Worm (Caenorhabditis elegans) whole organism, L4 larva: ENCODE results near the gene bli-6.

Source experiments
- D1046.2 ChIP-seq: fragments of 200-800 bp; sonication (Bioruptor generic); IDR thresholded peaks from 2 replicates; pipeline ENCODE4 v1.3.6; 2022; ENCODE audit warnings: missing genetic modification characterization, missing compliant biosample characterization
- F49E8.2 ChIP-seq: sonication (generic microtip); optimal IDR thresholded peaks from 2 replicates; lab custom pipeline; 2016; ENCODE audit warnings: missing compliant biosample characterization, mild to moderate bottlenecking, missing genetic modification characterization, borderline replicate concordance
- Y48G9A.11 ChIP-seq: fragments of 200-800 bp; sonication (Bioruptor generic); IDR thresholded peaks from 2 replicates; pipeline ENCODE4 v1.3.6; 2022; ENCODE audit warnings: missing genetic modification reagents, missing genetic modification characterization, missing compliant biosample characterization
- Y5F2A.4 ChIP-seq: fragments of 200-800 bp; sonication (Bioruptor generic); optimal IDR thresholded peaks from 2 replicates; lab custom pipeline; 2018; ENCODE audit warnings: mild to moderate bottlenecking, missing genetic modification characterization, missing compliant biosample characterization
- aha-1 ChIP-seq: fragments of 150-350 bp; peaks from one replicate; lab custom pipeline; 2014; ENCODE audit warnings: missing biosample characterization, missing genetic modification characterization
- arid-1 ChIP-seq: fragments of 200-800 bp; sonication (Bioruptor generic); conservative IDR thresholded peaks from 2 replicates; pipeline ENCODE4 v1.3.6; 2022; ENCODE audit warnings: missing genetic modification reagents, missing genetic modification characterization, missing compliant biosample characterization
- ceh-28 ChIP-seq: fragments of 150-350 bp; optimal IDR thresholded peaks from 2 replicates; lab custom pipeline; 2014; ENCODE audit warnings: missing biosample characterization, missing genetic modification reagents, missing genetic modification characterization
- dmd-6 ChIP-seq: fragments of 200-800 bp; sonication (Bioruptor generic); IDR thresholded peaks from 2 replicates; pipeline ENCODE4 v1.3.6; 2022; ENCODE audit warnings: missing genetic modification reagents, missing genetic modification characterization, missing compliant biosample characterization
- dmd-8 ChIP-seq: fragments of 200-800 bp; sonication (Bioruptor generic); IDR thresholded peaks from 2 replicates; pipeline ENCODE4 v1.3.6; 2022; ENCODE audit warnings: missing genetic modification characterization, missing compliant biosample characterization
- dmd-9 ChIP-seq: fragments of 200-800 bp; sonication (Bioruptor generic); IDR thresholded peaks from 2 replicates; pipeline ENCODE4 v1.3.6; 2022; ENCODE audit warnings: missing genetic modification reagents, missing genetic modification characterization, missing compliant biosample characterization
- dpl-1 ChIP-seq: fragments of 150-350 bp; optimal IDR thresholded peaks from 2 replicates; lab custom pipeline; 2014; ENCODE audit warnings: missing biosample characterization, missing genetic modification reagents, missing genetic modification characterization
- fkh-10 ChIP-seq: fragments of 150-350 bp; optimal IDR thresholded peaks from 2 replicates; lab custom pipeline; 2014; ENCODE audit warnings: missing biosample characterization, missing genetic modification reagents, missing genetic modification characterization
- fos-1 ChIP-seq: fragments of 150-350 bp; optimal IDR thresholded peaks from 2 replicates; lab custom pipeline; 2014; ENCODE audit warnings: missing biosample characterization, missing genetic modification characterization
- hif-1 ChIP-seq, 2 experiments: sonication (generic microtip); optimal IDR thresholded peaks; 2 replicates each; lab custom pipeline; 2016 to 2017; ENCODE audit warnings: missing compliant biosample characterization in 2 of 2, missing genetic modification characterization in 2 of 2, missing genetic modification reagents in 2 of 2, missing genotype in 2 of 2, mild to moderate bottlenecking in 1 of 2
- lin-38 ChIP-seq: fragments of 200-800 bp; sonication (Bioruptor generic); IDR thresholded peaks from 2 replicates; pipeline ENCODE4 v1.3.6; 2022; ENCODE audit warnings: missing genetic modification reagents, missing genetic modification characterization, missing compliant biosample characterization
- mxl-2 ChIP-seq: fragments of 200-800 bp; sonication (Bioruptor generic); conservative IDR thresholded peaks from 2 replicates; pipeline ENCODE4 v1.3.6; 2022; ENCODE audit warnings: missing genetic modification reagents, missing genetic modification characterization, missing compliant biosample characterization
- nhr-41 ChIP-seq: fragments of 200-800 bp; sonication (Bioruptor generic); IDR thresholded peaks from 2 replicates; pipeline ENCODE4 v1.3.6; 2022; ENCODE audit warnings: missing genetic modification reagents, missing genetic modification characterization, missing compliant biosample characterization
- nhr-48 ChIP-seq: sonication (generic microtip); optimal IDR thresholded peaks from 2 replicates; lab custom pipeline; 2016; ENCODE audit warnings: mild to moderate bottlenecking, missing genetic modification characterization, missing compliant biosample characterization
- nhr-77 ChIP-seq: fragments of 150-350 bp; optimal IDR thresholded peaks from 2 replicates; lab custom pipeline; 2014; ENCODE audit warnings: missing biosample characterization, missing genetic modification characterization
- pha-4 ChIP-seq, 2 experiments: fragments of 150-350 bp in 1 of 2; fragments of 200-800 bp in 1 of 2; sonication (Bioruptor generic) in 1 of 2; IDR thresholded peaks in 1 of 2; optimal IDR thresholded peaks in 1 of 2; 2 replicates each; pipeline versions ENCODE4 v1.3.6 to Lab custom; 2014 to 2022; ENCODE audit warnings: missing genetic modification characterization in 2 of 2, missing genetic modification reagents in 2 of 2, missing biosample characterization in 1 of 2, missing compliant biosample characterization in 1 of 2
- rbr-2 ChIP-seq: sonication (generic microtip); optimal IDR thresholded peaks from 2 replicates; lab custom pipeline; 2016; ENCODE audit warnings: missing genotype, missing genetic modification characterization, missing compliant biosample characterization
- saeg-2 ChIP-seq: fragments of 200-800 bp; sonication (Bioruptor generic); IDR thresholded peaks from 2 replicates; pipeline ENCODE4 v1.3.6; 2022; ENCODE audit warnings: missing genetic modification reagents, missing genetic modification characterization, missing compliant biosample characterization
- sdz-12 ChIP-seq: fragments of 200-800 bp; sonication (Bioruptor generic); optimal IDR thresholded peaks from 2 replicates; lab custom pipeline; 2018; ENCODE audit warnings: mild to moderate bottlenecking, missing genetic modification characterization, missing compliant biosample characterization
- snpc-1.2 ChIP-seq: fragments of 200-800 bp; sonication (Bioruptor generic); IDR thresholded peaks from 2 replicates; pipeline ENCODE4 v1.3.6; 2022; ENCODE audit warnings: missing genetic modification reagents, missing genetic modification characterization, missing compliant biosample characterization
- tag-97 ChIP-seq: fragments of 200-800 bp; sonication (Bioruptor generic); IDR thresholded peaks from 2 replicates; pipeline ENCODE4 v1.3.6; 2022; ENCODE audit warnings: missing genetic modification characterization, missing compliant biosample characterization
- unc-130 ChIP-seq: sonication (generic microtip); optimal IDR thresholded peaks from 2 replicates; lab custom pipeline; 2016; ENCODE audit warnings: missing genetic modification reagents, missing genetic modification characterization, missing compliant biosample characterization
- zip-11 ChIP-seq: fragments of 200-800 bp; sonication (Bioruptor generic); IDR thresholded peaks from 2 replicates; pipeline ENCODE4 v1.3.6; 2022; ENCODE audit warnings: missing genetic modification characterization, missing compliant biosample characterization

The bli-6 gene

ce11 chrIV:6415149-6415548 lies 38.3 kb downstream of the bli-6 start, which contains the start of gene exos-2 (continued):
- TF ChIP-seq fkh-10 (GFP tag; lab: Kevin White, UChicago) (peak; percentile 32), Y48G9A.11 (GFP tag; lab: Robert Waterston, UW) (peak; percentile 99)

- TF ChIP-seq pha-4 (GFP tag; IDR thresholded peaks at IDR 0.05; lab: Robert Waterston, UW) (no peak), pha-4 (tag; optimal IDR thresholded peaks at IDR 0.05; lab: Kevin White, UChicago) (no peak), nhr-77 (no peak), Y5F2A.4 (no peak), D1046.2 (GFP tag; lab: Robert Waterston, UW) (no peak), rbr-2 (tag; lab: Kevin White, UChicago) (no peak), dpl-1 (no peak), aha-1 (tag; lab: Kevin White, UChicago) (peak; percentile 8), saeg-2 (no peak), lin-38 (GFP tag; lab: Robert Waterston, UW) (no peak)
- TF ChIP-seq, all 104 proteins: peak for 1
These were observed 39.7 kb downstream of the bli-6 start, which contains the start of gene Y73B6BL.22 for ce11 chrIV:6416553-6416952. Y73B6BL.22 (minus strand) TSS chrIV:6416653.

- TF ChIP-seq mxl-2 (no peak), F49E8.2 (tag; lab: Kevin White, UChicago) (peak; percentile 20), nhr-41 (GFP tag; lab: Robert Waterston, UW) (no peak)
These were observed 40.7 kb downstream of the bli-6 start for ce11 chrIV:6417612-6418011.

- TF ChIP-seq arid-1 (GFP tag; lab: Robert Waterston, UW), result no peak
- no peak for TF ChIP-seq nhr-48
- no peak for TF ChIP-seq tag-97 (GFP tag; lab: Robert Waterston, UW)
- no peak for TF ChIP-seq dmd-6 (GFP tag; lab: Robert Waterston, UW)
- TF ChIP-seq dmd-9 (GFP tag; lab: Robert Waterston, UW), result no peak
- TF ChIP-seq dmd-8 (GFP tag; lab: Robert Waterston, UW), result no peak
- TF ChIP-seq fos-1 (tag; lab: Kevin White, UChicago), result no peak
- no peak for TF ChIP-seq Y48G9A.11 (GFP tag; lab: Robert Waterston, UW)
- no peak for TF ChIP-seq saeg-2
These were observed 42.2 kb downstream of the bli-6 start, which contains the start of the genes Y73B6BL.23 and htp-2 for ce11 chrIV:6419031-6419582. Y73B6BL.23 (minus strand) TSS chrIV:6419081. htp-2 (plus strand) TSS chrIV:6419522.

- no peak for TF ChIP-seq sdz-12 (GFP tag; lab: Kevin White, UChicago)
- TF ChIP-seq unc-130 (GFP tag; lab: Kevin White, UChicago), result peak; percentile 80
- peak; percentile 67 for TF ChIP-seq lin-38 (GFP tag; lab: Robert Waterston, UW)
- no peak for TF ChIP-seq hif-1 (tag; optimal IDR thresholded peaks at IDR 0.05; lab: Kevin White, UChicago)
- TF ChIP-seq ceh-28, result no peak
- TF ChIP-seq zip-11 (GFP tag; lab: Robert Waterston, UW), result no peak
- TF ChIP-seq F49E8.2 (tag; lab: Kevin White, UChicago), result peak; percentile 78
- peak; percentile 91 for TF ChIP-seq snpc-1.2 (GFP tag; lab: Robert Waterston, UW)
- peak; percentile 87 for TF ChIP-seq Y48G9A.11 (GFP tag; lab: Robert Waterston, UW)
These were observed 44.3 kb downstream of the bli-6 start, which contains the start of gene puf-11 for ce11 chrIV:6421183-6421635. puf-11 (plus strand) TSS chrIV:6421585.

- TF ChIP-seq Y48G9A.11 (GFP tag; lab: Robert Waterston, UW) (peak; percentile 62), snpc-1.2 (GFP tag; lab: Robert Waterston, UW) (peak; percentile 92), lin-38 (GFP tag; lab: Robert Waterston, UW) (peak; percentile 51; the same call in 1 of the 2 replicates)
These were observed 46.5 kb downstream of the bli-6 start for ce11 chrIV:6423381-6423780.
